Worm (Caenorhabditis elegans) whole organism, late embryonic: Measurements from ENCODE around the gene F49E8.7.

Experiments used
- ama-1 ChIP-seq: fragments of 150-350 bp; optimal IDR thresholded peaks from 2 replicates; lab custom pipeline; 2014
- ceh-22 ChIP-seq: sonication (generic microtip); optimal IDR thresholded peaks from 2 replicates; lab custom pipeline; 2017; ENCODE audit warnings: missing biosample characterization, missing genetic modification characterization
- hlh-15 ChIP-seq: sonication (generic microtip); optimal IDR thresholded peaks from 2 replicates; lab custom pipeline; 2016; ENCODE audit warnings: missing genetic modification characterization, missing compliant biosample characterization
- hlh-30 ChIP-seq: sonication (generic microtip); optimal IDR thresholded peaks from 2 replicates; lab custom pipeline; 2017; ENCODE audit warnings: antibody characterized with exemption, missing genetic modification characterization, missing compliant biosample characterization; ENCODE audit not compliant: insufficient read depth
- hlh-6 ChIP-seq: sonication (generic microtip); optimal IDR thresholded peaks from 2 replicates; lab custom pipeline; 2016; ENCODE audit warnings: missing genotype, missing genetic modification characterization, missing compliant biosample characterization

The F49E8.7 gene

ce11 chrIV:7507305-7507704 is 48.9 kb downstream of the F49E8.7 start:
- no peak for TF ChIP-seq ama-1 (lab: Kevin White, UChicago)
- peak; percentile 76 for TF ChIP-seq hlh-30 (tag; lab: Kevin White, UChicago)

- TF ChIP-seq hlh-15 (tag; lab: Kevin White, UChicago), result no peak
- TF ChIP-seq, all 69 proteins: peak for 0
Measured at ce11 chrIV:7506711-7507110, 49.5 kb downstream of the F49E8.7 start.

ce11 chrIV:7505866-7506488 is 50.2 kb downstream of the F49E8.7 start:
- TF ChIP-seq ama-1 (lab: Kevin White, UChicago) (peak; percentile 38), ceh-22 (tag; lab: Kevin White, UChicago) (no peak), hlh-6 (tag; lab: Kevin White, UChicago) (no peak)
